Worm (Caenorhabditis elegans) whole organism, L2 larva: ENCODE results near the gene nasp-1.
"Not testable (repeated sequence)": the region's sequence is repeated elsewhere in the genome, so short reads cannot be mapped to it uniquely, and the experiment has no call there.

Source experiments
- C34F6.9 ChIP-seq: fragments of 150-350 bp; optimal IDR thresholded peaks from 2 replicates; lab custom pipeline; 2014; ENCODE audit warnings: missing biosample characterization, missing genetic modification characterization
- F13H6.1 ChIP-seq: sonication (generic microtip); optimal IDR thresholded peaks from 2 replicates; lab custom pipeline; 2016; ENCODE audit warnings: missing genetic modification characterization, missing compliant biosample characterization
- R02D3.7 ChIP-seq: fragments of 150-350 bp; optimal IDR thresholded peaks from 2 replicates; lab custom pipeline; 2014; ENCODE audit warnings: missing biosample characterization, missing genetic modification characterization
- ZK546.5 ChIP-seq: sonication (generic microtip); optimal IDR thresholded peaks from 2 replicates; lab custom pipeline; 2017; ENCODE audit warnings: missing biosample characterization, missing genetic modification characterization
- alr-1 ChIP-seq: fragments of 150-350 bp; optimal IDR thresholded peaks from 2 replicates; lab custom pipeline; 2014; ENCODE audit warnings: missing biosample characterization, missing genetic modification characterization
- ama-1 ChIP-seq: fragments of 150-350 bp; optimal IDR thresholded peaks from 2 replicates; lab custom pipeline; 2018; ENCODE audit warnings: inconsistent platforms
- blmp-1 ChIP-seq: sonication (generic microtip); optimal IDR thresholded peaks from 2 replicates; lab custom pipeline; 2017; ENCODE audit warnings: missing genetic modification characterization, mild to moderate bottlenecking, missing compliant biosample characterization, antibody characterized with exemption, moderate library complexity; ENCODE audit not compliant: insufficient read depth
- ceh-82 ChIP-seq: fragments of 150-350 bp; optimal IDR thresholded peaks from 2 replicates; lab custom pipeline; 2014; ENCODE audit warnings: missing biosample characterization, missing genetic modification characterization
- crh-2 ChIP-seq: sonication (generic microtip); optimal IDR thresholded peaks from 2 replicates; lab custom pipeline; 2017; ENCODE audit warnings: missing biosample characterization, missing genetic modification characterization
- egl-27 ChIP-seq: sonication (generic microtip); optimal IDR thresholded peaks from 3 replicates; lab custom pipeline; 2017; ENCODE audit warnings: missing biosample characterization, missing genetic modification reagents, missing genetic modification characterization
- elt-3 ChIP-seq: sonication (generic microtip); optimal IDR thresholded peaks from 2 replicates; lab custom pipeline; 2017; ENCODE audit warnings: missing biosample characterization, missing genetic modification characterization
- fos-1 ChIP-seq: fragments of 150-350 bp; optimal IDR thresholded peaks from 2 replicates; lab custom pipeline; 2014; ENCODE audit warnings: missing biosample characterization, missing genetic modification characterization
- gmeb-1 ChIP-seq: fragments of 150-350 bp; optimal IDR thresholded peaks from 2 replicates; lab custom pipeline; 2014; ENCODE audit warnings: missing biosample characterization, missing genetic modification characterization
- lin-11 ChIP-seq: fragments of 150-350 bp; sonication (generic microtip); optimal IDR thresholded peaks from 2 replicates; lab custom pipeline; 2014; ENCODE audit warnings: missing biosample characterization, missing genetic modification characterization, inconsistent platforms, mixed read lengths
- lin-13 ChIP-seq: fragments of 150-350 bp; optimal IDR thresholded peaks from 2 replicates; lab custom pipeline; 2014; ENCODE audit warnings: missing biosample characterization, missing genetic modification reagents, missing genetic modification characterization
- lin-39 ChIP-seq: fragments of 150-350 bp; optimal IDR thresholded peaks from 2 replicates; lab custom pipeline; 2014; ENCODE audit warnings: missing biosample characterization, missing genetic modification reagents, missing genetic modification characterization
- lsy-2 ChIP-seq, 2 experiments: fragments of 150-350 bp in 1 of 2; sonication (generic microtip) in 1 of 2; optimal IDR thresholded peaks; 2 replicates each; lab custom pipeline; 2014 to 2017; ENCODE audit warnings: missing biosample characterization in 2 of 2, missing genetic modification characterization in 2 of 2
- mab-5 ChIP-seq: fragments of 150-350 bp; optimal IDR thresholded peaks from 2 replicates; lab custom pipeline; 2014; ENCODE audit warnings: missing biosample characterization, missing genetic modification characterization
- mbf-1 ChIP-seq: sonication (generic microtip); optimal IDR thresholded peaks from 2 replicates; lab custom pipeline; 2017; ENCODE audit warnings: missing biosample characterization, missing genetic modification characterization
- mdl-1 ChIP-seq, 2 experiments: fragments of 150-350 bp in 1 of 2; sonication (generic microtip) in 1 of 2; optimal IDR thresholded peaks; 2 replicates each; lab custom pipeline; 2017; ENCODE audit warnings: missing biosample characterization in 2 of 2, missing genetic modification characterization in 2 of 2
- nhr-10 ChIP-seq: sonication (generic microtip); optimal IDR thresholded peaks from 2 replicates; lab custom pipeline; 2017; ENCODE audit warnings: missing biosample characterization, missing genetic modification characterization
- nhr-12 ChIP-seq: fragments of 150-350 bp; optimal IDR thresholded peaks from 2 replicates; lab custom pipeline; 2014; ENCODE audit warnings: missing biosample characterization, missing genetic modification characterization
- nhr-129 ChIP-seq: fragments of 150-350 bp; optimal IDR thresholded peaks from 2 replicates; lab custom pipeline; 2014; ENCODE audit warnings: missing biosample characterization, missing genetic modification characterization
- nhr-21 ChIP-seq: fragments of 150-350 bp; optimal IDR thresholded peaks from 2 replicates; lab custom pipeline; 2014; ENCODE audit warnings: missing biosample characterization, missing genetic modification characterization
- nhr-23 ChIP-seq: fragments of 150-350 bp; optimal IDR thresholded peaks from 2 replicates; lab custom pipeline; 2014; ENCODE audit warnings: missing biosample characterization, missing genetic modification reagents, missing genetic modification characterization
- nhr-25 ChIP-seq: fragments of 150-350 bp; sonication (generic microtip); optimal IDR thresholded peaks from 3 replicates; lab custom pipeline; 2014; ENCODE audit warnings: missing biosample characterization, missing genetic modification characterization
- nhr-6 ChIP-seq: fragments of 150-350 bp; optimal IDR thresholded peaks from 2 replicates; lab custom pipeline; 2014; ENCODE audit warnings: missing biosample characterization, missing genetic modification characterization
- nhr-77 ChIP-seq: fragments of 150-350 bp; optimal IDR thresholded peaks from 2 replicates; lab custom pipeline; 2014; ENCODE audit warnings: missing biosample characterization, missing genetic modification characterization
- peb-1 ChIP-seq: fragments of 150-350 bp; optimal IDR thresholded peaks from 2 replicates; lab custom pipeline; 2014; ENCODE audit warnings: missing biosample characterization, missing genetic modification characterization
- sem-4 ChIP-seq: fragments of 150-350 bp; optimal IDR thresholded peaks from 2 replicates; lab custom pipeline; 2014; ENCODE audit warnings: missing biosample characterization, missing genetic modification reagents, missing genetic modification characterization
- skn-1 ChIP-seq: sonication (generic microtip); optimal IDR thresholded peaks from 2 replicates; lab custom pipeline; 2017; ENCODE audit warnings: missing biosample characterization, missing genetic modification characterization
- sma-3 ChIP-seq: sonication (generic microtip); optimal IDR thresholded peaks from 2 replicates; lab custom pipeline; 2016; ENCODE audit warnings: missing genetic modification reagents, missing genetic modification characterization, missing compliant biosample characterization
- sma-9 ChIP-seq, 2 experiments: fragments of 150-350 bp in 1 of 2; sonication (generic microtip) in 1 of 2; optimal IDR thresholded peaks; 2 replicates each; lab custom pipeline; 2014 to 2016; ENCODE audit warnings: missing genetic modification characterization in 2 of 2, mild to moderate bottlenecking in 1 of 2, missing biosample characterization in 1 of 2, missing compliant biosample characterization in 1 of 2, missing genetic modification reagents in 1 of 2, moderate library complexity in 1 of 2
- snpc-4 ChIP-seq: fragments of 150-350 bp; optimal IDR thresholded peaks from 2 replicates; lab custom pipeline; 2014; ENCODE audit warnings: missing biosample characterization, missing genetic modification characterization
- unc-55 ChIP-seq: fragments of 150-350 bp; sonication (generic microtip); optimal IDR thresholded peaks from 3 replicates; lab custom pipeline; 2014; ENCODE audit warnings: missing biosample characterization, missing genetic modification reagents, missing genetic modification characterization
- unc-62 ChIP-seq: fragments of 150-350 bp; optimal IDR thresholded peaks from 2 replicates; lab custom pipeline; 2014; ENCODE audit warnings: missing biosample characterization, missing genetic modification reagents, missing genetic modification characterization
- zag-1 ChIP-seq: fragments of 150-350 bp; optimal IDR thresholded peaks from 2 replicates; lab custom pipeline; 2014; ENCODE audit warnings: missing biosample characterization, missing genetic modification characterization
- ztf-1 ChIP-seq: fragments of 200-800 bp; sonication (Bioruptor generic); conservative IDR thresholded peaks from 2 replicates; pipeline ENCODE4 v1.3.6; 2022; ENCODE audit warnings: missing genetic modification characterization, missing compliant biosample characterization
- ztf-11 ChIP-seq: sonication (generic microtip); optimal IDR thresholded peaks from 2 replicates; lab custom pipeline; 2017; ENCODE audit warnings: missing biosample characterization, missing genetic modification characterization
- ztf-4 ChIP-seq: fragments of 150-350 bp; optimal IDR thresholded peaks from 2 replicates; lab custom pipeline; 2014; ENCODE audit warnings: missing biosample characterization, missing genetic modification characterization

Gene nasp-1

ce11 chrII:11111107-11111506 lies 4.7 kb downstream of the nasp-1 start, which contains the start of gene glb-4:
TSS of gene glb-4 (minus strand) at chrII:11111207.
- TF ChIP-seq nhr-77 (tag; lab: Kevin White, UChicago): no peak
- TF ChIP-seq ama-1 (lab: Kevin White, UChicago): no peak
- TF ChIP-seq ztf-11: no peak
- TF ChIP-seq nhr-12 (tag; lab: Kevin White, UChicago): no peak
- TF ChIP-seq sem-4: no peak
- no peak for TF ChIP-seq nhr-25 (tag; lab: Kevin White, UChicago)
- TF ChIP-seq gmeb-1: no peak
- TF ChIP-seq nhr-21: no peak
- no peak for TF ChIP-seq ztf-1
- TF ChIP-seq lsy-2 (tag; optimal IDR thresholded peaks at IDR 0.05; lab: Kevin White, UChicago): no peak

ce11 chrII:11112419-11112818 lies 6.0 kb downstream of the nasp-1 start, which contains the start of gene mat-2:
TSS of gene mat-2 (plus strand) at chrII:11112719.
- TF ChIP-seq nhr-77 (tag; lab: Kevin White, UChicago) (no peak), nhr-129 (tag; lab: Kevin White, UChicago) (no peak), ztf-1 (no peak), nhr-10 (no peak), ztf-4 (tag; lab: Kevin White, UChicago) (no peak), snpc-4 (no peak), elt-3 (tag; lab: Kevin White, UChicago) (no peak), sem-4 (no peak), nhr-12 (tag; lab: Kevin White, UChicago) (no peak), ama-1 (lab: Kevin White, UChicago) (no peak), C34F6.9 (tag; lab: Kevin White, UChicago) (no peak), alr-1 (no peak), mdl-1 (tag; optimal IDR thresholded peaks at IDR 0.05; lab: Kevin White, UChicago) (no peak), lin-39 (no peak), ceh-82 (tag; lab: Kevin White, UChicago) (no peak), unc-62 (GFP tag; lab: Kevin White, UChicago) (no peak), crh-2 (tag; lab: Kevin White, UChicago) (no peak), blmp-1 (tag; lab: Kevin White, UChicago) (no peak)

- TF ChIP-seq R02D3.7, nhr-12, nhr-77 (tag; lab: Kevin White, UChicago): not testable (repeated sequence)
- TF ChIP-seq, all 48 proteins: peak for 0; not testable (repeated sequence) for 48
Observed at ce11 chrII:11121800-11122199, 15.4 kb downstream of the nasp-1 start, which contains the start of gene W10C6.2. TSS of gene W10C6.2 (minus strand) at chrII:11121900.

ce11 chrII:11125059-11125594 lies 18.7 kb downstream of the nasp-1 start:
- no peak for TF ChIP-seq blmp-1 (tag; lab: Kevin White, UChicago)
- no peak for TF ChIP-seq lsy-2 (tag; optimal IDR thresholded peaks at IDR 0.05; lab: Kevin White, UChicago)
- no peak for TF ChIP-seq F13H6.1
- TF ChIP-seq zag-1 (tag; lab: Kevin White, UChicago): no peak
- TF ChIP-seq, all 48 proteins: peak for 0

- TF ChIP-seq elt-3 (tag; lab: Kevin White, UChicago) (no peak), fos-1 (tag; lab: Kevin White, UChicago) (peak; percentile 36), lin-13 (GFP tag; lab: Kevin White, UChicago) (peak; percentile 68), ZK546.5 (tag; lab: Kevin White, UChicago) (no peak), egl-27 (tag; lab: Kevin White, UChicago) (no peak), mab-5 (tag; lab: Kevin White, UChicago) (no peak), ztf-1 (no peak), mdl-1 (tag; optimal IDR thresholded peaks at IDR 0.05; lab: Kevin White, UChicago) (no peak), sem-4 (no peak), nhr-23 (tag; lab: Kevin White, UChicago) (no peak), nhr-6 (tag; lab: Kevin White, UChicago) (no peak), lsy-2 (tag; optimal IDR thresholded peaks at IDR 0.05; lab: Kevin White, UChicago) (peak; percentile 80 to 98), F13H6.1 (peak; percentile 40), mbf-1 (tag; lab: Kevin White, UChicago) (no peak), C34F6.9 (tag; lab: Kevin White, UChicago) (peak; percentile 75), nhr-129 (tag; lab: Kevin White, UChicago) (peak; percentile 53), gmeb-1 (peak; percentile 71), sma-3 (GFP tag; lab: Kevin White, UChicago) (peak; percentile 40), alr-1 (no peak), skn-1 (tag; lab: Kevin White, UChicago) (no peak), peb-1 (tag; lab: Kevin White, UChicago) (no peak), nhr-77 (tag; lab: Kevin White, UChicago) (no peak), sma-9 (GFP tag; optimal IDR thresholded peaks at IDR 0.05; lab: Kevin White, UChicago) (no peak), sma-9 (tag; optimal IDR thresholded peaks at IDR 0.05; lab: Kevin White, UChicago) (no peak), unc-55 (GFP tag; lab: Kevin White, UChicago) (peak; percentile 84), unc-62 (GFP tag; lab: Kevin White, UChicago) (no peak), ztf-11 (no peak), lin-11 (tag; lab: Kevin White, UChicago) (peak; percentile 81), snpc-4 (peak; percentile 56), zag-1 (tag; lab: Kevin White, UChicago) (no peak), nhr-10 (no peak), nhr-25 (tag; lab: Kevin White, UChicago) (peak; percentile 55)
Observed at ce11 chrII:11126312-11127000, 20.0 kb downstream of the nasp-1 start, which contains the start of the genes rps-9 and lsm-1. TSS of gene rps-9 (minus strand) at chrII:11126362. TSS of gene lsm-1 (plus strand) at chrII:11126950.
